Worm (Caenorhabditis elegans): ENCODE data around the gene R105.1.

Gene R105.1

DNA sequence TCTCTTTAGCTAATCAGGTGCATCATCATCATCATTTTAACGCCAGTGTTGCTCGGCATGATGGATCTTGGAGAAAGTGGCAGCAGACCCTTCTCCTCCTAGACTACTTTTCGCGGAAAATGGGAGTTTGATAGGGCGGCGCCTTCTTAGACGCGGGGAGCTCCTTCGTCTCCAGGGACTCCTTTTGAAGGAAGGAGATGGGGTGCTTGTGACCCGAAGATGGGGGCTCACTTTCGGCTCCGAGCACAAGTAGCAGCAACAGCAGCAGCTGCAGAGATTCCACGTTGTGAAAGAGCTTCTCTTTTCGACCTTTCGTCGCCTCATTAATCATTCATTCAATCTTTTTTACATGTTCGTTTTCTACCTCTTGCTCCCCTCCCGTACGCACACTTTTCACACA lies 33.9 kb downstream of the R105.1 start:
- TF ChIP-seq zfh-2 (GFP tag; conservative IDR thresholded peaks at IDR 0.05), result peak; percentile 81
- 0 out of 2 replicates have a peak, but pooled peaks have one; percentile 32 for TF ChIP-seq ztf-28 (GFP tag; IDR thresholded peaks at IDR 0.05)
- no peak for TF ChIP-seq B0336.3 (GFP tag; IDR thresholded peaks at IDR 0.05)
- TF ChIP-seq madf-3 (GFP tag; IDR thresholded peaks at IDR 0.05), result 0 out of 2 replicates have a peak, but pooled peaks have one; percentile 8
- no peak for TF ChIP-seq ceh-91 (GFP tag; IDR thresholded peaks at IDR 0.05)
- no peak for TF ChIP-seq snpc-3.4 (tag; optimal IDR thresholded peaks at IDR 0.05)
- TF ChIP-seq egl-18 (GFP tag; IDR thresholded peaks at IDR 0.05), result no peak
- no peak for TF ChIP-seq sea-2 (GFP tag; IDR thresholded peaks at IDR 0.05)
- no peak for TF ChIP-seq attf-6 (GFP tag; IDR thresholded peaks at IDR 0.05)
- no peak for TF ChIP-seq Y95B8A.8 (GFP tag; IDR thresholded peaks at IDR 0.05)
- TF ChIP-seq K11D2.4 (GFP tag; IDR thresholded peaks at IDR 0.05), result no peak
- TF ChIP-seq chd-7 (tag; optimal IDR thresholded peaks at IDR 0.05), result no peak
- no peak for TF ChIP-seq pha-4 (tag; optimal IDR thresholded peaks at IDR 0.05)
- 0 out of 2 replicates have a peak, but pooled peaks have one; percentile 11 for TF ChIP-seq dox-1 (GFP tag; IDR thresholded peaks at IDR 0.05)
- no peak for TF ChIP-seq rpc-1 (optimal IDR thresholded peaks at IDR 0.05)
- TF ChIP-seq rpc-1 (tag; optimal IDR thresholded peaks at IDR 0.05), result no peak
- TF ChIP-seq nhr-27 (tag; optimal IDR thresholded peaks at IDR 0.05), result no peak
- TF ChIP-seq egrh-3 (GFP tag; IDR thresholded peaks at IDR 0.05), result peak; percentile 72
- no peak for TF ChIP-seq ceh-58 (GFP tag; IDR thresholded peaks at IDR 0.05)
- no peak for TF ChIP-seq F39B2.1 (GFP tag; IDR thresholded peaks at IDR 0.05)
- TF ChIP-seq athp-1 (tag; optimal IDR thresholded peaks at IDR 0.05), result no peak
- TF ChIP-seq mxl-1 (tag; optimal IDR thresholded peaks at IDR 0.05), result no peak
- 0 out of 2 replicates have a peak, but pooled peaks have one; percentile 25 for TF ChIP-seq nfyb-1 (GFP tag; IDR thresholded peaks at IDR 0.05)
- TF ChIP-seq egl-44 (GFP tag; IDR thresholded peaks at IDR 0.05), result no peak
- no peak for TF ChIP-seq him-1 (tag; optimal IDR thresholded peaks at IDR 0.05)
- no peak for TF ChIP-seq Y67H2A.10 (GFP tag; conservative IDR thresholded peaks at IDR 0.05)
- no peak for TF ChIP-seq bed-2 (GFP tag; IDR thresholded peaks at IDR 0.05)
- TF ChIP-seq lin-26 (GFP tag; IDR thresholded peaks at IDR 0.05), result 0 out of 2 replicates have a peak, but pooled peaks have one; percentile 44
- TF ChIP-seq F57A8.1 (GFP tag; optimal IDR thresholded peaks at IDR 0.05), result no peak
- no peak for TF ChIP-seq C06A6.2 (GFP tag; conservative IDR thresholded peaks at IDR 0.05)
- TF ChIP-seq nfya-1 (tag; optimal IDR thresholded peaks at IDR 0.05; ENCODE audit: borderline replicate concordance, insufficient read depth), result no peak
- TF ChIP-seq akir-1 (GFP tag; optimal IDR thresholded peaks at IDR 0.05), result no peak
- no peak for TF ChIP-seq ztf-3 (GFP tag; optimal IDR thresholded peaks at IDR 0.05)
- no peak for TF ChIP-seq nhr-179 (tag; optimal IDR thresholded peaks at IDR 0.05)
- TF ChIP-seq ZK185.1 (tag; optimal IDR thresholded peaks at IDR 0.05; ENCODE audit: poor library complexity, severe bottlenecking), result no peak
- TF ChIP-seq hmg-1.2 (GFP tag; IDR thresholded peaks at IDR 0.05), result no peak
- peak; percentile 31; the same call in 1 of the 2 replicates for TF ChIP-seq mcd-1 (GFP tag; IDR thresholded peaks at IDR 0.05)
- no peak for TF ChIP-seq unc-130 (GFP tag; optimal IDR thresholded peaks at IDR 0.05)
- TF ChIP-seq F37B4.10 (GFP tag; IDR thresholded peaks at IDR 0.05), result 0 out of 2 replicates have a peak, but pooled peaks have one; percentile 53
- TF ChIP-seq Y53G8AR.9 (GFP tag; conservative IDR thresholded peaks at IDR 0.05), result no peak
- no peak for TF ChIP-seq lir-1 (GFP tag; conservative IDR thresholded peaks at IDR 0.05)

DNA sequence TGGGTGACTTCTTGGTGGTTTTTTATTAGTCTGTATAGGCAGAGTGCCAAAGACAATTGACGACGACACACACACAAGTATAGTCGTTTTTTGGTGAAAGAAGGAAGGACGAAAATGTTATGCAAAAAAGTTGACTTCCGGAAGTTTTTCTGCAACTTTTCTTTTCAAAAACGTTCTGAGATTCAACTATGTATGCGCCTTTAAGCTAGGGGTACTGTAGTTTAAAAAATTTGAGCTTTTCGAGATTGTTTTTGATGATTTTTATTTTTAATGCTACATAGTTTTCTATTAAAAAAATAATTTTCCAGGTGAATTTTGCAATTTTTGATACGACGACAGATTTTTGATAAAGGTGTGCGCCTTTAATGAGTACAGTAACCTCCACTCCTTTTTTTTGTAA lies 34.3 kb downstream of the R105.1 start:
- peak; percentile 53 for TF ChIP-seq lsl-1 (GFP tag; optimal IDR thresholded peaks at IDR 0.05)
- TF ChIP-seq xnd-1 (tag; optimal IDR thresholded peaks at IDR 0.05), result peak; percentile 54
- TF ChIP-seq ceh-91 (GFP tag; IDR thresholded peaks at IDR 0.05), result no peak
